Fruit fly (Drosophila melanogaster) whole organism, adult: ENCODE data around the gene CG14105.

Experiments used
- CG11617 ChIP-seq: fragments of 200-800 bp; sonication (Bioruptor generic); optimal IDR thresholded peaks from 2 replicates; lab custom pipeline; 2017; ENCODE audit warnings: mild to moderate bottlenecking, missing biosample characterization, missing genetic modification reagents, missing genetic modification characterization
- CG12768 ChIP-seq: fragments of 200-800 bp; sonication (Bioruptor generic); optimal IDR thresholded peaks from 2 replicates; lab custom pipeline; 2017; ENCODE audit warnings: missing biosample characterization, missing genetic modification characterization, mild to moderate bottlenecking, moderate library complexity, missing genetic modification reagents
- CG14711 ChIP-seq: fragments of 200-800 bp; sonication (Bioruptor generic); optimal IDR thresholded peaks from 2 replicates; lab custom pipeline; 2018; ENCODE audit warnings: missing biosample characterization, mild to moderate bottlenecking, missing genetic modification characterization, moderate library complexity
- CG1620 ChIP-seq: fragments of 200-800 bp; sonication (Bioruptor generic); optimal IDR thresholded peaks from 2 replicates; lab custom pipeline; 2016; ENCODE audit warnings: missing biosample characterization, missing genetic modification characterization
- CG33017 ChIP-seq: fragments of 200-800 bp; sonication (Bioruptor generic); optimal IDR thresholded peaks from 2 replicates; lab custom pipeline; 2018; ENCODE audit warnings: missing biosample characterization, mild to moderate bottlenecking, missing genetic modification characterization, moderate library complexity
- CG5204 ChIP-seq: fragments of 200-800 bp; sonication (Bioruptor generic); optimal IDR thresholded peaks from 2 replicates; lab custom pipeline; 2016; ENCODE audit warnings: missing biosample characterization, missing genetic modification characterization
- CG7045 ChIP-seq: fragments of 200-800 bp; sonication (Bioruptor generic); optimal IDR thresholded peaks from 2 replicates; lab custom pipeline; 2017; ENCODE audit warnings: missing biosample characterization, mild to moderate bottlenecking, missing genetic modification characterization
- CG7101 ChIP-seq: fragments of 200-800 bp; sonication (Bioruptor generic); optimal IDR thresholded peaks from 2 replicates; lab custom pipeline; 2018; ENCODE audit warnings: missing biosample characterization, mild to moderate bottlenecking, missing genetic modification characterization, moderate library complexity
- Clk ChIP-seq: fragments of 200-800 bp; sonication (Bioruptor generic); optimal IDR thresholded peaks from 2 replicates; lab custom pipeline; 2017; ENCODE audit warnings: missing biosample characterization, missing genetic modification characterization
- Crg-1 ChIP-seq: fragments of 200-800 bp; sonication (Bioruptor generic); optimal IDR thresholded peaks from 2 replicates; lab custom pipeline; 2016; ENCODE audit warnings: missing biosample characterization, missing genetic modification characterization
- Hr96 ChIP-seq: fragments of 200-800 bp; sonication (Bioruptor generic); optimal IDR thresholded peaks from 2 replicates; lab custom pipeline; 2016; ENCODE audit warnings: missing biosample characterization, missing genetic modification characterization
- Mnt ChIP-seq: fragments of 200-800 bp; sonication (Bioruptor generic); optimal IDR thresholded peaks from 2 replicates; lab custom pipeline; 2016; ENCODE audit warnings: missing biosample characterization, mild to moderate bottlenecking, missing genetic modification characterization
- bab1 ChIP-seq: fragments of 200-800 bp; sonication (Bioruptor generic); optimal IDR thresholded peaks from 3 replicates; lab custom pipeline; 2019; ENCODE audit warnings: missing biosample characterization, mild to moderate bottlenecking, missing genetic modification characterization, moderate library complexity
- cic ChIP-seq: fragments of 200-800 bp; sonication (Bioruptor generic); optimal IDR thresholded peaks from 2 replicates; lab custom pipeline; 2017; ENCODE audit warnings: missing biosample characterization, mild to moderate bottlenecking, missing genetic modification characterization, moderate library complexity
- cnc ChIP-seq, 2 experiments: fragments of >200 bp; optimal IDR thresholded peaks; 2 replicates each; lab custom pipeline; 2017
- kay ChIP-seq: fragments of 200-800 bp; sonication (Bioruptor generic); peaks from one replicate; lab custom pipeline; 2016; ENCODE audit warnings: missing biosample characterization, missing genetic modification characterization, borderline replicate concordance
- ovo ChIP-seq: fragments of 200-800 bp; sonication (Bioruptor generic); optimal IDR thresholded peaks from 2 replicates; lab custom pipeline; 2016; ENCODE audit warnings: missing biosample characterization, missing genetic modification characterization
- pad ChIP-seq: fragments of 200-800 bp; sonication (Bioruptor generic); optimal IDR thresholded peaks from 3 replicates; lab custom pipeline; 2017; ENCODE audit warnings: missing biosample characterization, missing genetic modification characterization, mild to moderate bottlenecking, moderate library complexity, missing genetic modification reagents
- tj ChIP-seq: fragments of 200-800 bp; sonication (Bioruptor generic); optimal IDR thresholded peaks from 3 replicates; lab custom pipeline; 2017; ENCODE audit warnings: missing biosample characterization, mild to moderate bottlenecking, missing genetic modification characterization, moderate library complexity
- toe ChIP-seq: fragments of 200-800 bp; sonication (Bioruptor generic); optimal IDR thresholded peaks from 2 replicates; lab custom pipeline; 2016; ENCODE audit warnings: missing biosample characterization, missing genetic modification characterization

Gene CG14105

dm6 chr3L:13384489-13384888 lies 42.0 kb downstream of the CG14105 start, which contains the start of gene CG14110:
CG14110 (plus strand) TSS chr3L:13384789.
- TF ChIP-seq CG11617 (GFP tag; lab: Kevin White, UChicago) (no peak), pad (GFP tag; lab: Kevin White, UChicago) (no peak), Hr96 (GFP tag; lab: Kevin White, UChicago) (no peak), CG1620 (GFP tag; lab: Kevin White, UChicago) (no peak), CG7101 (no peak), tj (no peak), kay (GFP tag; lab: Kevin White, UChicago) (no peak), CG12768 (GFP tag; lab: Kevin White, UChicago) (no peak), Crg-1 (no peak), Mnt (GFP tag; lab: Kevin White, UChicago) (no peak), CG5204 (GFP tag; lab: Kevin White, UChicago) (no peak), ovo (no peak), cnc (optimal IDR thresholded peaks at IDR 0.05; lab: Kevin White, UChicago) (no peak), toe (no peak), CG7045 (no peak), bab1 (GFP tag; lab: Kevin White, UChicago) (no peak), CG33017 (tag; lab: Kevin White, UChicago) (no peak), Clk (no peak)

- no peak for TF ChIP-seq CG14711 (tag; lab: Kevin White, UChicago)
- no peak for TF ChIP-seq CG7045
- TF ChIP-seq ovo = no peak
- TF ChIP-seq CG7101 = no peak
- no peak for TF ChIP-seq tj
- no peak for TF ChIP-seq pad (GFP tag; lab: Kevin White, UChicago)
- no peak for TF ChIP-seq Crg-1
- TF ChIP-seq CG33017 (tag; lab: Kevin White, UChicago) = no peak
- no peak for TF ChIP-seq toe
- TF ChIP-seq CG11617 (GFP tag; lab: Kevin White, UChicago) = no peak
- TF ChIP-seq CG5204 (GFP tag; lab: Kevin White, UChicago) = no peak
- TF ChIP-seq Hr96 (GFP tag; lab: Kevin White, UChicago) = no peak
- no peak for TF ChIP-seq Mnt (GFP tag; lab: Kevin White, UChicago)
- no peak for TF ChIP-seq CG12768 (GFP tag; lab: Kevin White, UChicago)
- no peak for TF ChIP-seq kay (GFP tag; lab: Kevin White, UChicago)
Observed at dm6 chr3L:13382061-13382815, 44.2 kb downstream of the CG14105 start, which contains the start of gene ImpL1. ImpL1 (plus strand) TSS chr3L:13382765.

dm6 chr3L:13381160-13381559 lies 45.3 kb downstream of the CG14105 start, which contains the start of gene CG14107:
CG14107 (minus strand) TSS chr3L:13381346.
- no peak for TF ChIP-seq ovo
- TF ChIP-seq CG14711 (tag; lab: Kevin White, UChicago) = no peak
- no peak for TF ChIP-seq CG33017 (tag; lab: Kevin White, UChicago)
- no peak for TF ChIP-seq CG7045
- no peak for TF ChIP-seq CG5204 (GFP tag; lab: Kevin White, UChicago)
- TF ChIP-seq toe = no peak
- TF ChIP-seq CG7101 = no peak
- no peak for TF ChIP-seq cic (GFP tag; lab: Kevin White, UChicago)
- no peak for TF ChIP-seq tj
- no peak for TF ChIP-seq bab1 (GFP tag; lab: Kevin White, UChicago)
- no peak for TF ChIP-seq kay (GFP tag; lab: Kevin White, UChicago)
- no peak for TF ChIP-seq Mnt (GFP tag; lab: Kevin White, UChicago)
- TF ChIP-seq CG12768 (GFP tag; lab: Kevin White, UChicago) = no peak
- TF ChIP-seq CG1620 (GFP tag; lab: Kevin White, UChicago) = no peak
- no peak for TF ChIP-seq Crg-1

DNA sequence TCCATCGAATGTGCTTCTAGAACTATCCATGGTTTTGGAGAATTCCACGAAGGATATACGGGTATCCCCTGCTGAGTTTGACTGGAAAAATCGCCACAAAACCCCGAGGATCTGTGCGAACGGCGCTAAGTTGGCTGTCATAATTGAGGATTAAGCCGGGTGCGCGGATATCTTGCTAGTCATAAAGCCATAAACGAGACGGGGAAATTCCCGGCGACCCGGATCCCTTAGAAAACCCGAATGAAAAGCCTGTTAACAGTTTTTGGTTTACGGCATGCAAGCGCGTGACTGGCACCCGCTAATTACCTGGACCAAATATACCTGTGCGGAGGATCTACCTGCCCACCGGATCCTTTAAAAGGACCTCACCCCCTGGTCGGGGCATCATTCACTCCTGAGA lies 48.3 kb downstream of the CG14105 start, which contains the start of gene SNCF:
SNCF (plus strand) TSS at position 382 of the 400 bp plus-strand sequence.
- TF ChIP-seq ovo (no peak), CG7045 (no peak), Clk (no peak), cnc (optimal IDR thresholded peaks at IDR 0.05; lab: Kevin White, UChicago) (no peak), CG11617 (GFP tag; lab: Kevin White, UChicago) (no peak), CG14711 (tag; lab: Kevin White, UChicago) (no peak), toe (no peak), pad (GFP tag; lab: Kevin White, UChicago) (no peak), Mnt (GFP tag; lab: Kevin White, UChicago) (no peak), CG5204 (GFP tag; lab: Kevin White, UChicago) (no peak), bab1 (GFP tag; lab: Kevin White, UChicago) (no peak), tj (no peak), cic (GFP tag; lab: Kevin White, UChicago) (no peak), kay (GFP tag; lab: Kevin White, UChicago) (no peak), CG12768 (GFP tag; lab: Kevin White, UChicago) (no peak)

- TF ChIP-seq pad (GFP tag; lab: Kevin White, UChicago) (no peak), CG7101 (no peak), cic (GFP tag; lab: Kevin White, UChicago) (no peak), CG1620 (GFP tag; lab: Kevin White, UChicago) (no peak), CG14711 (tag; lab: Kevin White, UChicago) (no peak), CG5204 (GFP tag; lab: Kevin White, UChicago) (no peak), cnc (optimal IDR thresholded peaks at IDR 0.05; lab: Kevin White, UChicago) (no peak), Clk (no peak), bab1 (GFP tag; lab: Kevin White, UChicago) (no peak), Hr96 (GFP tag; lab: Kevin White, UChicago) (no peak), CG33017 (tag; lab: Kevin White, UChicago) (no peak), CG7045 (no peak), Crg-1 (no peak), tj (no peak), CG11617 (GFP tag; lab: Kevin White, UChicago) (no peak)
Observed at dm6 chr3L:13377657-13378056, 48.8 kb downstream of the CG14105 start, which contains the start of gene CG14111. CG14111 (plus strand) TSS chr3L:13377957.
